Worm (Caenorhabditis elegans) whole organism, mixed stage, embryonic: ENCODE data around the gene lmd-4.
A peak's percentile ranks its signal among the peaks of the same experiment; 100 is the strongest.
"Not testable (repeated sequence)": the region's sequence is repeated elsewhere in the genome, so short reads cannot be mapped to it uniquely, and the experiment has no call there.

Experiments
- bed-3 ChIP-seq: fragments of 200-800 bp; sonication (Bioruptor generic); optimal IDR thresholded peaks from 3 replicates; lab custom pipeline; 2018; ENCODE audit warnings: mild to moderate bottlenecking, missing genetic modification characterization, moderate library complexity, missing compliant biosample characterization
- ceh-39 ChIP-seq: fragments of 150-350 bp; optimal IDR thresholded peaks from 2 replicates; lab custom pipeline; 2014; ENCODE audit warnings: missing biosample characterization, missing genetic modification characterization
- ceh-43 ChIP-seq: fragments of 200-800 bp; sonication (Bioruptor generic); optimal IDR thresholded peaks from 2 replicates; lab custom pipeline; 2018; ENCODE audit warnings: mild to moderate bottlenecking, missing genetic modification characterization, moderate library complexity, missing compliant biosample characterization
- ceh-83 ChIP-seq: fragments of 200-800 bp; sonication (Bioruptor generic); optimal IDR thresholded peaks from 2 replicates; lab custom pipeline; 2018; ENCODE audit warnings: mild to moderate bottlenecking, missing genetic modification characterization, missing compliant biosample characterization
- ces-1 ChIP-seq: fragments of 150-350 bp; optimal IDR thresholded peaks from 2 replicates; lab custom pipeline; 2014; ENCODE audit warnings: missing biosample characterization, missing genetic modification reagents, missing genetic modification characterization
- elt-1 ChIP-seq: sonication (generic microtip); optimal IDR thresholded peaks from 2 replicates; lab custom pipeline; 2017; ENCODE audit warnings: missing genetic modification characterization, mild to moderate bottlenecking, missing compliant biosample characterization, antibody characterized with exemption, moderate library complexity, borderline replicate concordance; ENCODE audit not compliant: insufficient read depth
- elt-3 ChIP-seq: fragments of 150-350 bp; optimal IDR thresholded peaks from 2 replicates; lab custom pipeline; 2014; ENCODE audit warnings: missing biosample characterization, missing genetic modification characterization
- flh-1 ChIP-seq: fragments of 200-800 bp; sonication (Bioruptor generic); optimal IDR thresholded peaks from 2 replicates; lab custom pipeline; 2018; ENCODE audit warnings: mild to moderate bottlenecking, missing genetic modification characterization, moderate library complexity, missing compliant biosample characterization
- ham-2 ChIP-seq: fragments of 200-800 bp; sonication (Bioruptor generic); optimal IDR thresholded peaks from 2 replicates; lab custom pipeline; 2018; ENCODE audit warnings: mild to moderate bottlenecking, missing genetic modification characterization, missing compliant biosample characterization
- hlh-1 ChIP-seq: fragments of 150-350 bp; optimal IDR thresholded peaks from 2 replicates; lab custom pipeline; 2014; ENCODE audit warnings: missing biosample characterization, missing genetic modification reagents, missing genetic modification characterization
- lin-13 ChIP-seq: fragments of 150-350 bp; optimal IDR thresholded peaks from 2 replicates; lab custom pipeline; 2014; ENCODE audit warnings: missing biosample characterization, missing genetic modification characterization
- lsy-2 ChIP-seq: fragments of 150-350 bp; optimal IDR thresholded peaks from 2 replicates; lab custom pipeline; 2014; ENCODE audit warnings: missing biosample characterization, missing genetic modification characterization
- mab-5 ChIP-seq: fragments of 150-350 bp; optimal IDR thresholded peaks from 2 replicates; lab custom pipeline; 2014; ENCODE audit warnings: missing biosample characterization, missing genetic modification characterization
- mep-1 ChIP-seq: fragments of 150-350 bp; optimal IDR thresholded peaks from 2 replicates; lab custom pipeline; 2017; ENCODE audit warnings: missing biosample characterization, missing genetic modification reagents, missing genetic modification characterization, inconsistent platforms
- nhr-12 ChIP-seq: fragments of 150-350 bp; optimal IDR thresholded peaks from 2 replicates; lab custom pipeline; 2014; ENCODE audit warnings: missing biosample characterization, missing genetic modification characterization
- nhr-2 ChIP-seq: fragments of 150-350 bp; optimal IDR thresholded peaks from 2 replicates; lab custom pipeline; 2014; ENCODE audit warnings: missing biosample characterization, missing genetic modification characterization
- nhr-237 ChIP-seq: fragments of 150-350 bp; optimal IDR thresholded peaks from 2 replicates; lab custom pipeline; 2014; ENCODE audit warnings: missing biosample characterization, missing genetic modification characterization
- nhr-28 ChIP-seq: fragments of 150-350 bp; optimal IDR thresholded peaks from 2 replicates; lab custom pipeline; 2014; ENCODE audit warnings: missing biosample characterization, missing genetic modification characterization
- nhr-76 ChIP-seq: sonication (generic microtip); optimal IDR thresholded peaks from 2 replicates; lab custom pipeline; 2017; ENCODE audit warnings: missing biosample characterization, missing genetic modification characterization
- sem-2 ChIP-seq: fragments of 200-800 bp; sonication (Bioruptor generic); optimal IDR thresholded peaks from 2 replicates; lab custom pipeline; 2018; ENCODE audit warnings: mild to moderate bottlenecking, missing genetic modification characterization, missing compliant biosample characterization
- snpc-4 ChIP-seq: fragments of 150-350 bp; optimal IDR thresholded peaks from 2 replicates; lab custom pipeline; 2014; ENCODE audit warnings: missing biosample characterization, missing genetic modification characterization
- unc-120 ChIP-seq: sonication (generic microtip); optimal IDR thresholded peaks from 2 replicates; lab custom pipeline; 2017; ENCODE audit warnings: missing genetic modification characterization, missing compliant biosample characterization; ENCODE audit not compliant: poor library complexity, severe bottlenecking
- unc-39 ChIP-seq: fragments of 150-350 bp; optimal IDR thresholded peaks from 2 replicates; lab custom pipeline; 2014; ENCODE audit warnings: missing biosample characterization, missing genetic modification characterization
- unc-62 ChIP-seq: fragments of 150-350 bp; optimal IDR thresholded peaks from 2 replicates; lab custom pipeline; 2014; ENCODE audit warnings: missing biosample characterization, missing genetic modification reagents, missing genetic modification characterization
- zip-8 ChIP-seq: fragments of 150-350 bp; optimal IDR thresholded peaks from 2 replicates; lab custom pipeline; 2014; ENCODE audit warnings: missing biosample characterization, missing genetic modification characterization
- ztf-11 ChIP-seq: fragments of 150-350 bp; optimal IDR thresholded peaks from 2 replicates; lab custom pipeline; 2014; ENCODE audit warnings: missing biosample characterization, missing genetic modification characterization

lmd-4 gene

DNA sequence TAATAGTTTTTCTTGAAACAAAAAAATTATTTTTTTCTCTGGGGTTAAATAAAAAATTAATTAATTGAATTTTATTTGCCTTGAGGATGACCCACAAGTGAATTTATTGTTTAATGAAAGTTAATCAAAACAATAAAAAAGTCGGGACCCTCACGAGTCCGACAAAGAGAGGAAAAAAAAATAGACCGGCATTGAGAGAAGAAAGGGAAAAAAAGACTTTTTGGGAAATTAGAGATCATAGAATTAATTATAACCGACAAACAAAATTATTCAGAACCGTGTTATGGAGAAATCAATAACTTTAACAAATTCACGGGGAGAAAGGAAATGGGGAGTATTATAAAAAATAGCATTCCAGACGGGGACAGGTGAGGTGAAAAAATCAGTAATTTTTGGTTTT lies 16.4 kb upstream of the lmd-4 start, which contains the start of gene F10G2.7:
Gene F10G2.7 (minus strand): TSS at position 101 of the 400 bp plus-strand sequence.
- TF ChIP-seq mep-1 (tag; lab: Kevin White, UChicago); ham-2 (GFP tag; lab: Kevin White, UChicago); unc-39 (tag; lab: Kevin White, UChicago): not testable (repeated sequence)

DNA sequence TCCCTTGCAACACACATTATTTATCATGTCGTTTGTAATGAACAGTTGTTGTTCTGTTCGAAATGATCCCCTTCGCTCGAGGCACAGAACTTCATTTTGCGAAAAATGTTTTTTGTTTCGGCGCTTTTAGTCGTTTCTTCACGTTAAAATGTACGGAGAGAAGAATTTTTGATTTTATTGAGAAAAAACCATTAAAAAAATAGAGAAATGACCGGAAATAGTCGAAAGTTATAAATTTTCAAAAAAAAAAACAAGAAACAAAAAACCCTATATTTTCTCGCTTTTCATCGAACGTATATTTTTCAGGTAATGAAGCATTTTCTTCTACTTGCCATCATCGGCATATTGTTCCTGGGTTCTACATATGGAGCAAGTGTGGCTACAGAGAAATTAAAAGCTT lies 11.4 kb upstream of the lmd-4 start, which contains the start of gene F10G2.1:
Gene F10G2.1 (plus strand): TSS at position 301 of the 400 bp plus-strand sequence.
- TF ChIP-seq nhr-12 (tag; lab: Kevin White, UChicago) = no peak
- TF ChIP-seq ceh-39 (tag; lab: Kevin White, UChicago) = no peak
- no peak for TF ChIP-seq unc-39 (tag; lab: Kevin White, UChicago)
- TF ChIP-seq hlh-1 (tag; lab: Kevin White, UChicago) = peak; percentile 25

DNA sequence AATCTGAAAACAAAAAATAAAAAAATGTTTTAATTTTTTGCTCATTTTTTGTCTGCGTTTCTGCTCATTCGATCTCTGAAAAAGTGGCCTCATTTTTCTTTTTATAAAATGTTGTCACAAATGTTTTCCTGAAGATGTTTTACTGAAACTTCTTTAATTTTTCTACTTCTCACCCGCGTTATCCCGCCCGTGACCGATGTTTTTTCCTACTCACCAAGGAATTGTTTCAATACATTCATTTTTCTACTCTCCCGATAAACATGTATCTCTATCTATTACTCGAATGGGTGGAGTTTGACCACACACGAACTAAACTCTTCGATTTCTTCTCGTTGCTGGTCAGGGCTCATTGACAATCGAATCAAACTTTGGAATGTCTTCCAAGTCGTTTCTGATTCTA lies 10.1 kb upstream of the lmd-4 start, which contains the start of gene F10G2.2:
Gene F10G2.2 (plus strand): TSS at position 301 of the 400 bp plus-strand sequence.
- TF ChIP-seq ztf-11 (tag; lab: Kevin White, UChicago) (no peak), nhr-2 (tag; lab: Kevin White, UChicago) (no peak), snpc-4 (tag; lab: Kevin White, UChicago) (no peak), ces-1 (no peak), lsy-2 (tag; lab: Kevin White, UChicago) (no peak), ceh-39 (tag; lab: Kevin White, UChicago) (no peak), nhr-12 (tag; lab: Kevin White, UChicago) (no peak), ceh-83 (GFP tag; lab: Kevin White, UChicago) (no peak), unc-39 (tag; lab: Kevin White, UChicago) (no peak), mab-5 (tag; lab: Kevin White, UChicago) (no peak), ceh-43 (GFP tag; lab: Kevin White, UChicago) (no peak), elt-1 (tag; lab: Kevin White, UChicago) (no peak), nhr-76 (tag; lab: Kevin White, UChicago) (no peak), sem-2 (GFP tag; lab: Kevin White, UChicago) (no peak)

DNA sequence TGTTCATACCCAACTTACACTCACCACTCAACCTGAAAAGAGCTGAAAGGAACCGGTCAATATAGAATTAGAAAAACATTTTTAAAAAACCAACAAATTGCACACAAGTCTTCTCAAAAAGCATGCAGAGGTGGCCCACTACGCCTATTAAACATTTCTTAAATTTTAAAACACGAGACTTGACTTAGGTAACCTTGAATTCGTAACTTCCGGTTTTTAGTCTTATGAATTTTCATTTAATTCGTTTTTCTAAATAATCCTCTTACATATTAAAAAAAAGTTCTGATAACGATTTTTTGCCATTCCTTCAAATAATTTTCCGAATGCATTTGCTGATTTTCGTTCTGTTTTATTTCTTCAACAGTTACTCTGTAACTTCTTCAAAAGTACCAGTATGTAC lies 7.3 kb upstream of the lmd-4 start, which contains the start of gene clec-7:
Gene clec-7 (plus strand): TSS at position 301 of the 400 bp plus-strand sequence.
- TF ChIP-seq unc-120 (tag; lab: Kevin White, UChicago) = no peak
- TF ChIP-seq mep-1 (tag; lab: Kevin White, UChicago) = no peak
- no peak for TF ChIP-seq unc-39 (tag; lab: Kevin White, UChicago)
- no peak for TF ChIP-seq lin-13 (tag; lab: Kevin White, UChicago)

DNA sequence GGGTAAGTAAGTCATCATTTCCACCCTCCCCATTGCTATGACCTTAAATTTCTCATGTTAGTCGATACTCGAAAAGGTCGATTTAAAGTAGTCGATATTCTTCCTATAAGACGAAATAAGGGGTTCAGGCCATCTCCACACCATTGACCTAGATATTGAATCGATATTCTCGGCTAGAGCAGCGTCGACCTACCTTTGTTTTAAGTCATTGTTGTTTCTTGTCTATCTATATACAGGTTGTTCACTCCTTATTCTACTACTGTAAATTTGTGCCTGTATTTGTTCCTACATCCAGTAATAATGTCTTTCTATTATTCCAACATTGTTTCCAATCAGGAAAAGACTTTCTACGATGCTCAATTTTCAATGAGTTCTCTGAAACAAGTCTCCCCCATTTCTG lies 6.1 kb upstream of the lmd-4 start, which contains the start of gene F10G2.4:
Gene F10G2.4 (plus strand): TSS at position 301 of the 400 bp plus-strand sequence.
- TF ChIP-seq nhr-12 (tag; lab: Kevin White, UChicago) = no peak

DNA sequence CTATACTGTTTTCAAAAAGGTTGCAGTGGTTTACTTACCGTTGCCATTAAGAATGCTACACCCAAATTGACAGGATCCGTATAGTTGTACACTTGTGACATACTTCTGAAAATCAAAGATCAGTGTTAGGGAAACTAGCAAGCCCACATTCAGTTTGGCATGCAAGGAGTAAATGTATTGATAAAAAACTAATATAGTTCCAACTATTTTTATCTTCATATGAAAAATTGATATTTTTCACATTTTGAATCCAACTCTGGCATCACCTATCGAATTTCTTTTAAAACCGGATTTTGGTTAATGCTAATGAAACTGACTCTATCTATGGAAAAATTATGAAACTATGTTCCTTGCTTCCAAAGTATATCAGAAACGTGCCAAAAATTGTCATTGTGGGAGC lies 4.5 kb upstream of the lmd-4 start, which contains the start of gene srx-92:
Gene srx-92 (minus strand): TSS at position 101 of the 400 bp plus-strand sequence.
- TF ChIP-seq unc-62 (GFP tag; lab: Kevin White, UChicago) = no peak
- TF ChIP-seq elt-1 (tag; lab: Kevin White, UChicago) = no peak
- TF ChIP-seq lsy-2 (tag; lab: Kevin White, UChicago) = no peak
- TF ChIP-seq nhr-237 (tag; lab: Kevin White, UChicago) = no peak
- TF ChIP-seq unc-120 (tag; lab: Kevin White, UChicago) = no peak
- TF ChIP-seq flh-1 (GFP tag; lab: Kevin White, UChicago) = no peak
- no peak for TF ChIP-seq nhr-2 (tag; lab: Kevin White, UChicago)
- TF ChIP-seq nhr-12 (tag; lab: Kevin White, UChicago) = no peak
- TF ChIP-seq nhr-28 (tag; lab: Kevin White, UChicago) = no peak
- no peak for TF ChIP-seq elt-3
- TF ChIP-seq mep-1 (tag; lab: Kevin White, UChicago) = no peak
- TF ChIP-seq mab-5 (tag; lab: Kevin White, UChicago) = no peak
- TF ChIP-seq bed-3 (GFP tag; lab: Kevin White, UChicago) = no peak
- no peak for TF ChIP-seq ztf-11 (tag; lab: Kevin White, UChicago)
- TF ChIP-seq zip-8 = no peak
- TF ChIP-seq, all 35 proteins: peak for 0
